Worm (Caenorhabditis elegans): ENCODE data around the gene F48C5.2.

DNA sequence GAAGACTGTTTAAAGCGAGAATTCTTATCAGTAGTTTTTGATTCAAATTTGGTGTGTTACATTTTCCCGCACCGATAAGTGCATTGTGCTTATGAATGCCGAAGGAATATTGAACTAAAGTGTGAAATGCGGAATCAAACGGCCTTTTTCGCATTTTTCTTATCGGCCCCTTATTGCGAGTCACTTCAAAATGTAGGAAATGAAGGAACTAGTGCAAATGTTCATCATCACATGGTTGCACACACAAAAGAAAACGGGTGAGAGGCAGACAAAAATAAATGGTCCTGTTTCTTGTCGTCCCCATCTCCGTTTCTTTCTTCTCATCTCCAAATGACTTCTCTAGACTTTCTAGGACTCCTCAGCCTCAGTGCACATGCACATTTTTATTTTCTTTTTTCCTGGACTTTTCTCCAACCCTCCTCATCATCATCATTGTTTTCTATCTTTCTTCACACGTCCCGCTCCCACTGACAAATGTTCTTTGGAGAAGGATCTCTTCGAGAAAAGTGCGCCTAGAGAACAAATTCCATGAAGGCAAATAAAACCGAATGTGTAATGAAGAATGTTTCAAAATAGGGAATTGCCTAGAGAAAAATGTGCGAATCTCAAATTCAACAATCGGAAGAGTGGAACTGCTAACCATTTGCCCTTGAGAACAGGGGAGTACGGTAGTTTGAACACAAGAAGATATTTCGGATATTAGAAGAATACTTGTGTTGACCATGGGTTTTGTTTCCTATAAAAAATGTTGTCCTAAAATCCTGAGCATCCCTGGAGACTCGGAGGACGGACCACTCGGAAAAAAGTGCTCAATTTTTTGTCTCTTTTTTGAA, 10.4 kb upstream of the F48C5.2 start:
- TF ChIP-seq dpl-1 (GFP tag; optimal IDR thresholded peaks at IDR 0.05) (no peak), T20F7.1 (GFP tag; optimal IDR thresholded peaks at IDR 0.05) (no peak), hif-1 (tag; optimal IDR thresholded peaks at IDR 0.05) (no peak), ztf-11 (tag; optimal IDR thresholded peaks at IDR 0.05) (no peak), nhr-111 (GFP tag; optimal IDR thresholded peaks at IDR 0.05) (no peak), sdz-12 (GFP tag; optimal IDR thresholded peaks at IDR 0.05) (no peak), jun-1 (tag; optimal IDR thresholded peaks at IDR 0.05) (peak; percentile 32)

Measured in whole organism, L4 larva.